Worm (Caenorhabditis elegans): ENCODE results near the gene C09H5.7.

DNA sequence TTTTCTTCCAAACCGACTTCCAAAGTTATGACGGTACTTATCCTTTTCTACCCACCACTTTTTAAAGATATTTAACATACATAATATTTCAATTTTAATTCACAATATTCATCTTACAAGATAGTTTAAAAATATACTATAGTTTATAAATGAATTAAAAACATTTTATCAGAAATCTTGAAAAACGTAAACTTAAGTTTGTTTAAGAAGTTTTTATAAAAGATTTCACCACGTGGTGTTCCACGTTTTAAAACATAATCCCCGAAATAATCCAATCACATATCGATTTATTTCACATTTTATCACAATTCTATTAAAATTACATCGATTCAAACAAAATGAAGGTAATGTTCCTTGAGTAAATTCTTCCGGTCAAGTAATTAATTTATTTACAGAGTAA lies 38.3 kb downstream of the C09H5.7 start, which contains the start of gene ZC513.3:
- no peak for TF ChIP-seq lin-13 (tag; optimal IDR thresholded peaks at IDR 0.05)
- TF ChIP-seq nhr-237 (tag; optimal IDR thresholded peaks at IDR 0.05) = no peak
- TF ChIP-seq nhr-12 (tag; optimal IDR thresholded peaks at IDR 0.05) = no peak
- no peak for TF ChIP-seq pha-4 (tag; optimal IDR thresholded peaks at IDR 0.05)
- TF ChIP-seq elt-3 (tag; optimal IDR thresholded peaks at IDR 0.05) = no peak
- no peak for TF ChIP-seq blmp-1 (tag; optimal IDR thresholded peaks at IDR 0.05)
- TF ChIP-seq nhr-76 (tag; optimal IDR thresholded peaks at IDR 0.05) = no peak
- TF ChIP-seq ces-1 (GFP tag; optimal IDR thresholded peaks at IDR 0.05) = no peak
- TF ChIP-seq lsy-2 (tag; optimal IDR thresholded peaks at IDR 0.05) = no peak
- TF ChIP-seq sem-2 (GFP tag; optimal IDR thresholded peaks at IDR 0.05) = no peak
- TF ChIP-seq snpc-4 (tag; optimal IDR thresholded peaks at IDR 0.05) = no peak
- no peak for TF ChIP-seq ztf-11 (tag; optimal IDR thresholded peaks at IDR 0.05)
- TF ChIP-seq hlh-1 (tag; optimal IDR thresholded peaks at IDR 0.05) = no peak

Measured in whole organism, mixed stage, embryonic.